Fruit fly (Drosophila melanogaster): ENCODE results near the gene CG9550.

DNA sequence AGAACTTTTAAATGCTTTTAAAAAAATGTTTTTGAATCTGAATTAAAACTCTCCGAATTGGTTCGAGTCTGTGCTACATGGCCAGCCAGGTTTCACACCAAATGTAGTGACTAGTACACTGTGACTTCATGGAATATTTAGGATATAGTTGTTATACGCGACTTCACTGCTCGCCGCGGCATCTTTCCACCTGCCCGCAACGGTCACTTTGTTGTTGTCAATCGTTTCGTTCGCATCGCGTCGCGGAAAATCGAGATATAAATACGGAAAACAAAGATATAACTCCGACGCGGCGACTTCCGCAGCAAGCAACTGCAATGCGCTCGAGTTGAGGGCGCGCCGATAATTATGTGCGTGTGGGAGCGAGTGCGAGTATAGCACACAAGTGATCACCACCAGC, 1.6 kb downstream of the CG9550 start, which contains the start of gene CG31637:
- TF ChIP-seq sv (GFP tag; optimal IDR thresholded peaks at IDR 0.05) (no peak), OdsH (GFP tag; optimal IDR thresholded peaks at IDR 0.05) (no peak), pan (optimal IDR thresholded peaks at IDR 0.05) (no peak), Myc (optimal IDR thresholded peaks at IDR 0.05) (peak; percentile 14), usp (GFP tag; optimal IDR thresholded peaks at IDR 0.05) (no peak), HLH106 (tag; optimal IDR thresholded peaks at IDR 0.05) (no peak), h (GFP tag; optimal IDR thresholded peaks at IDR 0.05) (no peak), rgr (GFP tag; optimal IDR thresholded peaks at IDR 0.05) (no peak), sage (GFP tag; optimal IDR thresholded peaks at IDR 0.05) (no peak), CrebA (GFP tag; optimal IDR thresholded peaks at IDR 0.05; ENCODE audit: borderline replicate concordance) (no peak), psq (GFP tag; optimal IDR thresholded peaks at IDR 0.05) (no peak), Mio (GFP tag; optimal IDR thresholded peaks at IDR 0.05) (no peak), tai (GFP tag; optimal IDR thresholded peaks at IDR 0.05) (no peak)
